Worm (Caenorhabditis elegans) whole organism, midembryonic: ENCODE data around the gene sri-24.
"Not testable (repeated sequence)": the region's sequence is repeated elsewhere in the genome, so short reads cannot be mapped to it uniquely, and the experiment has no call there.

ENCODE experiments used
- T22C8.4 ChIP-seq: fragments of 200-800 bp; sonication (Bioruptor generic); IDR thresholded peaks from 2 replicates; pipeline ENCODE4 v1.3.6; 2022; ENCODE audit warnings: missing genetic modification characterization, missing compliant biosample characterization
- cog-1 ChIP-seq: sonication (generic microtip); optimal IDR thresholded peaks from 2 replicates; lab custom pipeline; 2016; ENCODE audit warnings: missing genetic modification characterization, missing compliant biosample characterization
- flt-1 ChIP-seq: fragments of 200-800 bp; sonication (Bioruptor generic); IDR thresholded peaks from 2 replicates; pipeline ENCODE4 v1.3.6; 2022; ENCODE audit warnings: missing genetic modification characterization, missing compliant biosample characterization
- klf-2 ChIP-seq: fragments of 200-800 bp; sonication (Bioruptor generic); conservative IDR thresholded peaks from 2 replicates; pipeline ENCODE4 v1.3.6; 2022; ENCODE audit warnings: missing genetic modification reagents, missing genetic modification characterization, missing compliant biosample characterization
- med-1 ChIP-seq: sonication (generic microtip); optimal IDR thresholded peaks from 2 replicates; lab custom pipeline; 2017; ENCODE audit warnings: missing genetic modification characterization, mild to moderate bottlenecking, missing compliant biosample characterization, antibody characterized with exemption, missing genetic modification reagents; ENCODE audit not compliant: insufficient read depth
- ref-1 ChIP-seq: fragments of 200-800 bp; sonication (Bioruptor generic); conservative IDR thresholded peaks from 2 replicates; pipeline ENCODE4 v1.3.6; 2022; ENCODE audit warnings: missing genetic modification reagents, missing genetic modification characterization, missing compliant biosample characterization
- tab-1 ChIP-seq: fragments of 200-800 bp; sonication (Bioruptor generic); IDR thresholded peaks from 2 replicates; pipeline ENCODE4 v1.3.6; 2022; ENCODE audit warnings: missing genetic modification characterization, missing compliant biosample characterization
- ztf-23 ChIP-seq: fragments of 200-800 bp; sonication (Bioruptor generic); IDR thresholded peaks from 2 replicates; pipeline ENCODE4 v1.3.6; 2022; ENCODE audit warnings: missing genetic modification reagents, missing genetic modification characterization, missing compliant biosample characterization
- ztf-29 ChIP-seq: fragments of 200-800 bp; sonication (Bioruptor generic); IDR thresholded peaks from 2 replicates; pipeline ENCODE4 v1.3.6; 2022; ENCODE audit warnings: missing genetic modification reagents, missing genetic modification characterization, missing compliant biosample characterization

The sri-24 gene

ce11 chrV:15240215-15240614, 28.2 kb downstream of the sri-24 start, which contains the start of gene srw-11:
Gene srw-11 (minus strand): TSS chrV:15240315.
- TF ChIP-seq ztf-29 (GFP tag; lab: Robert Waterston, UW) (no peak), ref-1 (no peak), tab-1 (GFP tag; lab: Robert Waterston, UW) (no peak), med-1 (GFP tag; lab: Kevin White, UChicago) (no peak), cog-1 (tag; lab: Kevin White, UChicago) (no peak), ztf-23 (GFP tag; lab: Robert Waterston, UW) (no peak), flt-1 (GFP tag; lab: Robert Waterston, UW) (no peak), T22C8.4 (GFP tag; lab: Robert Waterston, UW) (no peak), klf-2 (GFP tag; lab: Robert Waterston, UW) (no peak)

ce11 chrV:15241259-15241658, 29.3 kb downstream of the sri-24 start, which contains the start of gene chil-12:
Gene chil-12 (plus strand): TSS chrV:15241559.
- TF ChIP-seq ztf-29 (GFP tag; lab: Robert Waterston, UW) (no peak), ztf-23 (GFP tag; lab: Robert Waterston, UW) (no peak), ref-1 (no peak), tab-1 (GFP tag; lab: Robert Waterston, UW) (no peak), T22C8.4 (GFP tag; lab: Robert Waterston, UW) (no peak), cog-1 (tag; lab: Kevin White, UChicago) (no peak), med-1 (GFP tag; lab: Kevin White, UChicago) (no peak), klf-2 (GFP tag; lab: Robert Waterston, UW) (no peak), flt-1 (GFP tag; lab: Robert Waterston, UW) (no peak)

ce11 chrV:15244456-15244855, 32.5 kb downstream of the sri-24 start, which contains the start of gene kin-30:
Gene kin-30 (plus strand): TSS chrV:15244756.
- TF ChIP-seq flt-1 (GFP tag; lab: Robert Waterston, UW) = no peak
- no peak for TF ChIP-seq tab-1 (GFP tag; lab: Robert Waterston, UW)
- TF ChIP-seq ref-1 = no peak
- TF ChIP-seq ztf-29 (GFP tag; lab: Robert Waterston, UW) = no peak
- no peak for TF ChIP-seq T22C8.4 (GFP tag; lab: Robert Waterston, UW)
- TF ChIP-seq med-1 (GFP tag; lab: Kevin White, UChicago) = no peak
- no peak for TF ChIP-seq klf-2 (GFP tag; lab: Robert Waterston, UW)
- no peak for TF ChIP-seq cog-1 (tag; lab: Kevin White, UChicago)
- TF ChIP-seq ztf-23 (GFP tag; lab: Robert Waterston, UW) = no peak

ce11 chrV:15250304-15250703, 38.3 kb downstream of the sri-24 start, which contains the start of gene srd-28:
Gene srd-28 (plus strand): TSS chrV:15250604.
- TF ChIP-seq ztf-23 (GFP tag; lab: Robert Waterston, UW); ref-1; flt-1 (GFP tag; lab: Robert Waterston, UW): not testable (repeated sequence)

ce11 chrV:15252082-15252481, 40.1 kb downstream of the sri-24 start, which contains the start of gene srbc-76:
Gene srbc-76 (plus strand): TSS chrV:15252382.
- TF ChIP-seq flt-1 (GFP tag; lab: Robert Waterston, UW) = no peak
- no peak for TF ChIP-seq ref-1
- no peak for TF ChIP-seq T22C8.4 (GFP tag; lab: Robert Waterston, UW)
- TF ChIP-seq ztf-29 (GFP tag; lab: Robert Waterston, UW) = no peak
- TF ChIP-seq cog-1 (tag; lab: Kevin White, UChicago) = no peak
- TF ChIP-seq klf-2 (GFP tag; lab: Robert Waterston, UW) = no peak
- TF ChIP-seq med-1 (GFP tag; lab: Kevin White, UChicago) = no peak

- TF ChIP-seq klf-2 (GFP tag; lab: Robert Waterston, UW) (no peak), tab-1 (GFP tag; lab: Robert Waterston, UW) (no peak), T22C8.4 (GFP tag; lab: Robert Waterston, UW) (no peak), ztf-29 (GFP tag; lab: Robert Waterston, UW) (no peak), flt-1 (GFP tag; lab: Robert Waterston, UW) (no peak), ref-1 (no peak), cog-1 (tag; lab: Kevin White, UChicago) (no peak), ztf-23 (GFP tag; lab: Robert Waterston, UW) (no peak), med-1 (GFP tag; lab: Kevin White, UChicago) (no peak)
Measured at ce11 chrV:15253529-15253928, 41.6 kb downstream of the sri-24 start, which contains the start of gene srbc-75. Gene srbc-75 (plus strand): TSS chrV:15253829.

- not testable (repeated sequence) for TF ChIP-seq klf-2 (GFP tag; lab: Robert Waterston, UW); ref-1; ztf-29 (GFP tag; lab: Robert Waterston, UW)
Measured at ce11 chrV:15256669-15257068, 44.7 kb downstream of the sri-24 start, which contains the start of gene srsx-39. Gene srsx-39 (minus strand): TSS chrV:15256769.

- no peak for TF ChIP-seq tab-1 (GFP tag; lab: Robert Waterston, UW)
- no peak for TF ChIP-seq flt-1 (GFP tag; lab: Robert Waterston, UW)
- no peak for TF ChIP-seq ref-1
- no peak for TF ChIP-seq klf-2 (GFP tag; lab: Robert Waterston, UW)
- TF ChIP-seq ztf-23 (GFP tag; lab: Robert Waterston, UW) = no peak
- no peak for TF ChIP-seq med-1 (GFP tag; lab: Kevin White, UChicago)
- TF ChIP-seq T22C8.4 (GFP tag; lab: Robert Waterston, UW) = no peak
- no peak for TF ChIP-seq ztf-29 (GFP tag; lab: Robert Waterston, UW)
- TF ChIP-seq cog-1 (tag; lab: Kevin White, UChicago) = no peak
Measured at ce11 chrV:15259049-15259448, 47.1 kb downstream of the sri-24 start, which contains the start of gene srsx-37. Gene srsx-37 (minus strand): TSS chrV:15259149.

ce11 chrV:15259904-15260303, 47.9 kb downstream of the sri-24 start, which contains the start of gene M01B2.8:
Gene M01B2.8 (plus strand): TSS chrV:15260204.
- no peak for TF ChIP-seq klf-2 (GFP tag; lab: Robert Waterston, UW)
- no peak for TF ChIP-seq ztf-23 (GFP tag; lab: Robert Waterston, UW)
- TF ChIP-seq ref-1 = no peak
- TF ChIP-seq cog-1 (tag; lab: Kevin White, UChicago) = no peak
- no peak for TF ChIP-seq tab-1 (GFP tag; lab: Robert Waterston, UW)
- no peak for TF ChIP-seq ztf-29 (GFP tag; lab: Robert Waterston, UW)
- no peak for TF ChIP-seq T22C8.4 (GFP tag; lab: Robert Waterston, UW)
- TF ChIP-seq med-1 (GFP tag; lab: Kevin White, UChicago) = no peak
- no peak for TF ChIP-seq flt-1 (GFP tag; lab: Robert Waterston, UW)
